Fruit fly (Drosophila melanogaster) whole organism, embryonic: Measurements from ENCODE around the gene Alg9.
A peak's percentile ranks its signal among the peaks of the same experiment; 100 is the strongest.

Experiments used
- Atf-2 ChIP-seq: fragments of 200-800 bp; sonication (Bioruptor generic); optimal IDR thresholded peaks from 2 replicates; lab custom pipeline; 2016; ENCODE audit warnings: missing biosample characterization, missing genetic modification characterization
- Bgb ChIP-seq: fragments of 200-800 bp; sonication (Bioruptor generic); IDR thresholded peaks from 2 replicates; pipeline ENCODE4 v1.3.6; 2022; ENCODE audit warnings: missing biosample characterization, missing genetic modification characterization; ENCODE audit not compliant: partially characterized antibody
- CG10959 ChIP-seq: fragments of 200-800 bp; sonication (Bioruptor generic); IDR thresholded peaks from 2 replicates; pipeline ENCODE4 v1.3.6; 2022; ENCODE audit warnings: missing biosample characterization, missing genetic modification characterization
- CG11085 ChIP-seq: fragments of 200-800 bp; sonication (Bioruptor generic); IDR thresholded peaks from 2 replicates; pipeline ENCODE4 v1.3.6; 2022; ENCODE audit warnings: missing biosample characterization, missing genetic modification characterization
- CG11247 ChIP-seq: fragments of 200-800 bp; sonication (Bioruptor generic); IDR thresholded peaks from 2 replicates; pipeline ENCODE4 v1.3.6; 2022; ENCODE audit warnings: missing biosample characterization, missing genetic modification characterization
- CG11398 ChIP-seq: fragments of 200-800 bp; sonication (Bioruptor generic); optimal IDR thresholded peaks from 2 replicates; lab custom pipeline; 2016; ENCODE audit warnings: missing biosample characterization, missing genetic modification characterization
- CG11560 ChIP-seq: fragments of 200-800 bp; sonication (Bioruptor generic); IDR thresholded peaks from 3 replicates; pipeline ENCODE4 v1.3.6; 2022; ENCODE audit warnings: missing biosample characterization, missing genetic modification characterization
- CG11696 ChIP-seq: fragments of 200-800 bp; sonication (Bioruptor generic); IDR thresholded peaks from 2 replicates; pipeline ENCODE4 v1.3.6; 2022; ENCODE audit warnings: missing biosample characterization, missing genetic modification characterization
- CG12219 ChIP-seq: fragments of 200-800 bp; sonication (Bioruptor generic); optimal IDR thresholded peaks from 3 replicates; lab custom pipeline; 2018; ENCODE audit warnings: missing biosample characterization, mild to moderate bottlenecking, missing genetic modification characterization
- CG12236 ChIP-seq: fragments of 200-800 bp; sonication (Bioruptor generic); optimal IDR thresholded peaks from 2 replicates; lab custom pipeline; 2016; ENCODE audit warnings: missing biosample characterization, missing genetic modification characterization
- CG12391 ChIP-seq: fragments of 200-800 bp; sonication (Bioruptor generic); optimal IDR thresholded peaks from 3 replicates; lab custom pipeline; 2018; ENCODE audit warnings: missing biosample characterization, mild to moderate bottlenecking, missing genetic modification characterization, moderate library complexity
- CG13287 ChIP-seq: fragments of 200-800 bp; sonication (Bioruptor generic); IDR thresholded peaks from 2 replicates; pipeline ENCODE4 v1.3.6; 2022; ENCODE audit warnings: missing biosample characterization, missing genetic modification characterization; ENCODE audit not compliant: partially characterized antibody
- CG13894 ChIP-seq: fragments of 200-800 bp; sonication (Bioruptor generic); optimal IDR thresholded peaks from 3 replicates; lab custom pipeline; 2018; ENCODE audit warnings: missing biosample characterization, mild to moderate bottlenecking, missing genetic modification characterization, moderate library complexity
- CG1603 ChIP-seq: fragments of 200-800 bp; sonication (Bioruptor generic); optimal IDR thresholded peaks from 2 replicates; lab custom pipeline; 2019; ENCODE audit warnings: missing biosample characterization, mild to moderate bottlenecking, missing genetic modification characterization, moderate library complexity
- CG17568 ChIP-seq: fragments of 200-800 bp; sonication (Bioruptor generic); optimal IDR thresholded peaks from 2 replicates; lab custom pipeline; 2018; ENCODE audit warnings: missing biosample characterization, mild to moderate bottlenecking, missing genetic modification characterization, moderate library complexity
- CG3163 ChIP-seq: fragments of 200-800 bp; sonication (Bioruptor generic); optimal IDR thresholded peaks from 3 replicates; lab custom pipeline; 2016; ENCODE audit warnings: missing biosample characterization, missing genetic modification characterization
- CG33213 ChIP-seq: fragments of 200-800 bp; sonication (Bioruptor generic); optimal IDR thresholded peaks from 3 replicates; lab custom pipeline; 2016; ENCODE audit warnings: missing biosample characterization, missing genetic modification characterization
- CG3847 ChIP-seq: fragments of 200-800 bp; sonication (Bioruptor generic); IDR thresholded peaks from 2 replicates; pipeline ENCODE4 v1.3.6; 2022; ENCODE audit warnings: missing biosample characterization, missing genetic modification characterization
- CG7271 ChIP-seq: fragments of 200-800 bp; sonication (Bioruptor generic); optimal IDR thresholded peaks from 2 replicates; lab custom pipeline; 2018; ENCODE audit warnings: missing biosample characterization, mild to moderate bottlenecking, missing genetic modification characterization, moderate library complexity
- CG9437 ChIP-seq: fragments of 200-800 bp; sonication (Bioruptor generic); optimal IDR thresholded peaks from 2 replicates; lab custom pipeline; 2018; ENCODE audit warnings: missing biosample characterization, mild to moderate bottlenecking, missing genetic modification characterization
- CTCF ChIP-seq: fragments of 200-800 bp; sonication (Bioruptor generic); optimal IDR thresholded peaks from 2 replicates; lab custom pipeline; 2017; ENCODE audit warnings: missing biosample characterization, mild to moderate bottlenecking, missing genetic modification characterization, moderate library complexity
- Camta ChIP-seq: fragments of 200-800 bp; sonication (Bioruptor generic); optimal IDR thresholded peaks from 2 replicates; lab custom pipeline; 2016; ENCODE audit warnings: missing biosample characterization, missing genetic modification characterization
- D19B ChIP-seq: fragments of 200-800 bp; sonication (Bioruptor generic); optimal IDR thresholded peaks from 2 replicates; lab custom pipeline; 2017; ENCODE audit warnings: missing biosample characterization, mild to moderate bottlenecking, missing genetic modification characterization
- Dbx ChIP-seq: fragments of 200-800 bp; sonication (Bioruptor generic); IDR thresholded peaks from 3 replicates; pipeline ENCODE4 v1.3.6; 2022; ENCODE audit warnings: missing biosample characterization, missing genetic modification characterization
- Hr3 ChIP-seq: fragments of 200-800 bp; sonication (Bioruptor generic); optimal IDR thresholded peaks from 3 replicates; lab custom pipeline; 2016; ENCODE audit warnings: missing biosample characterization, missing genetic modification characterization
- MTF-1 ChIP-seq: fragments of 200-800 bp; sonication (Bioruptor generic); optimal IDR thresholded peaks from 2 replicates; lab custom pipeline; 2018; ENCODE audit warnings: missing biosample characterization, mild to moderate bottlenecking, missing genetic modification characterization, borderline replicate concordance
- Mrtf ChIP-seq: fragments of 200-800 bp; sonication (Bioruptor generic); IDR thresholded peaks from 3 replicates; pipeline ENCODE4 v1.3.6; 2022; ENCODE audit warnings: missing biosample characterization, missing genetic modification characterization
- Pdp1 ChIP-seq, 2 experiments: fragments of 200-800 bp; sonication (Bioruptor generic); optimal IDR thresholded peaks; 3 replicates each; lab custom pipeline; 2016; ENCODE audit warnings: missing biosample characterization in 2 of 2, missing genetic modification characterization in 2 of 2, mild to moderate bottlenecking in 1 of 2, moderate library complexity in 1 of 2
- Spps ChIP-seq: fragments of 200-800 bp; sonication (Bioruptor generic); optimal IDR thresholded peaks from 2 replicates; lab custom pipeline; 2018; ENCODE audit warnings: missing biosample characterization, mild to moderate bottlenecking, missing genetic modification characterization
- Ssrp ChIP-seq: fragments of 200-800 bp; sonication (Bioruptor generic); optimal IDR thresholded peaks from 2 replicates; lab custom pipeline; 2018; ENCODE audit warnings: missing biosample characterization, mild to moderate bottlenecking, missing genetic modification characterization, moderate library complexity
- Trl ChIP-seq, 3 experiments: fragments of >200 bp in 2 of 3; fragments of 200-800 bp in 1 of 3; sonication (Bioruptor generic) in 1 of 3; optimal IDR thresholded peaks; 2 replicates in 1 of 3; 3 replicates in 2 of 3; lab custom pipeline; 2016 to 2017; ENCODE audit warnings: missing biosample characterization in 1 of 3, missing genetic modification characterization in 1 of 3
- ac ChIP-seq: fragments of 200-800 bp; sonication (Bioruptor generic); optimal IDR thresholded peaks from 3 replicates; lab custom pipeline; 2017; ENCODE audit warnings: missing biosample characterization, mild to moderate bottlenecking, missing genetic modification characterization
- ash1 ChIP-seq: fragments of 200-800 bp; sonication (Bioruptor generic); optimal IDR thresholded peaks from 2 replicates; lab custom pipeline; 2018; ENCODE audit warnings: missing biosample characterization, mild to moderate bottlenecking, missing genetic modification characterization
- bowl ChIP-seq: fragments of 200-800 bp; sonication (Bioruptor generic); IDR thresholded peaks from 2 replicates; pipeline ENCODE4 v1.3.6; 2022; ENCODE audit warnings: missing biosample characterization, missing genetic modification characterization
- bsh ChIP-seq, 2 experiments: fragments of 200-800 bp; sonication (Bioruptor generic); optimal IDR thresholded peaks; 2 replicates each; lab custom pipeline; 2017 to 2018; ENCODE audit warnings: mild to moderate bottlenecking in 2 of 2, missing biosample characterization in 2 of 2, missing genetic modification characterization in 2 of 2, moderate library complexity in 1 of 2
- en ChIP-seq: fragments of 200-800 bp; sonication (Bioruptor generic); optimal IDR thresholded peaks from 2 replicates; lab custom pipeline; 2016; ENCODE audit warnings: missing biosample characterization, missing genetic modification characterization
- lov ChIP-seq, 2 experiments: fragments of 200-800 bp in 1 of 2; fragments of >200 bp in 1 of 2; sonication (Bioruptor generic) in 1 of 2; IDR thresholded peaks in 1 of 2; optimal IDR thresholded peaks in 1 of 2; 2 replicates in 1 of 2; 3 replicates in 1 of 2; pipeline versions ENCODE4 v1.3.6 to Lab custom; 2017 to 2022; ENCODE audit warnings: missing biosample characterization in 1 of 2, missing genetic modification characterization in 1 of 2
- nerfin-1 ChIP-seq: fragments of 200-800 bp; sonication (Bioruptor generic); optimal IDR thresholded peaks from 3 replicates; lab custom pipeline; 2019; ENCODE audit warnings: missing biosample characterization, mild to moderate bottlenecking, missing genetic modification characterization, moderate library complexity
- nmo ChIP-seq: fragments of 200-800 bp; sonication (Bioruptor generic); optimal IDR thresholded peaks from 2 replicates; lab custom pipeline; 2018; ENCODE audit warnings: missing biosample characterization, mild to moderate bottlenecking, missing genetic modification characterization, moderate library complexity
- odd ChIP-seq: fragments of 200-800 bp; sonication (Bioruptor generic); optimal IDR thresholded peaks from 2 replicates; lab custom pipeline; 2017; ENCODE audit warnings: missing biosample characterization, mild to moderate bottlenecking, missing genetic modification characterization
- pfk ChIP-seq: fragments of 200-800 bp; sonication (Bioruptor generic); optimal IDR thresholded peaks from 2 replicates; lab custom pipeline; 2018; ENCODE audit warnings: missing biosample characterization, mild to moderate bottlenecking, missing genetic modification characterization, moderate library complexity
- pnt ChIP-seq: fragments of 200-800 bp; sonication (Bioruptor generic); optimal IDR thresholded peaks from 3 replicates; lab custom pipeline; 2016; ENCODE audit warnings: missing biosample characterization, missing genetic modification characterization
- sc ChIP-seq, 3 experiments: fragments of >200 bp in 2 of 3; fragments of 200-800 bp in 1 of 3; sonication (Bioruptor generic) in 1 of 3; optimal IDR thresholded peaks; 2 replicates in 2 of 3; 3 replicates in 1 of 3; lab custom pipeline; 2017; ENCODE audit warnings: mild to moderate bottlenecking in 1 of 3, missing biosample characterization in 1 of 3, missing genetic modification characterization in 1 of 3, missing genetic modification reagents in 1 of 3
- sisA ChIP-seq: fragments of 200-800 bp; sonication (Bioruptor generic); IDR thresholded peaks from 2 replicates; pipeline ENCODE4 v1.3.6; 2022; ENCODE audit warnings: missing biosample characterization, missing genetic modification characterization
- slbo ChIP-seq: fragments of 200-800 bp; sonication (Bioruptor generic); IDR thresholded peaks from 2 replicates; pipeline ENCODE4 v1.3.6; 2022; ENCODE audit warnings: missing biosample characterization, missing genetic modification characterization
- sr ChIP-seq: fragments of 200-800 bp; sonication (Bioruptor generic); IDR thresholded peaks from 3 replicates; pipeline ENCODE4 v1.3.6; 2022; ENCODE audit warnings: missing biosample characterization, missing genetic modification characterization
- twi ChIP-seq: fragments of 200-800 bp; optimal IDR thresholded peaks from 2 replicates; lab custom pipeline; 2019; ENCODE audit warnings: missing biosample characterization, mild to moderate bottlenecking, missing genetic modification characterization, moderate library complexity
- unc-4 ChIP-seq: fragments of 200-800 bp; sonication (Bioruptor generic); IDR thresholded peaks from 2 replicates; pipeline ENCODE4 v1.3.6; 2022; ENCODE audit warnings: missing biosample characterization, missing genetic modification characterization; ENCODE audit not compliant: partially characterized antibody

The Alg9 gene

dm6 chr3R:25193726-25194204 lies 27.6 kb upstream of the Alg9 start, which contains the start of gene lobo (continued):
- TF ChIP-seq CG7271 (peak; percentile 55), Spps (tag; lab: Kevin White, UChicago) (no peak), CG1603 (tag; lab: Kevin White, UChicago) (peak; percentile 74), sisA (0 out of 2 replicates have a peak, but pooled peaks have one; percentile 26), Hr3 (GFP tag; lab: Kevin White, UChicago) (peak; percentile 65), CG11560 (tag; lab: Robert Waterston, UW) (peak; percentile 6; the same call in 1 of the 3 replicates), CG9437 (peak; percentile 47), CG13287 (peak; percentile 34; the same call in 1 of the 2 replicates), CTCF (peak; percentile 86), Bgb (GFP tag; lab: Robert Waterston, UW) (peak; percentile 64; the same call in 1 of the 2 replicates), CG13894 (peak; percentile 66), pfk (GFP tag; lab: Kevin White, UChicago) (peak; percentile 11), slbo (GFP tag; lab: Robert Waterston, UW) (peak; percentile 85), Ssrp (tag; lab: Kevin White, UChicago) (peak; percentile 48), ac (GFP tag; lab: Kevin White, UChicago) (no peak), CG12236 (GFP tag; lab: Kevin White, UChicago) (peak; percentile 56), bsh (GFP tag; optimal IDR thresholded peaks at IDR 0.05; lab: Kevin White, UChicago) (no peak), CG11696 (peak; percentile 17; the same call in 1 of the 2 replicates), CG11398 (GFP tag; lab: Kevin White, UChicago) (peak; percentile 60), MTF-1 (GFP tag; lab: Kevin White, UChicago) (no peak), CG12391 (tag; lab: Kevin White, UChicago) (peak; percentile 77), sc (optimal IDR thresholded peaks at IDR 0.05; lab: Kevin White, UChicago) (no peak), sc (GFP tag; optimal IDR thresholded peaks at IDR 0.05; lab: Kevin White, UChicago) (peak; percentile 35), pnt (GFP tag; lab: Kevin White, UChicago) (peak; percentile 31), CG3163 (peak; percentile 54), Dbx (GFP tag; lab: Robert Waterston, UW) (0 out of 3 replicates have a peak, but pooled peaks have one; percentile 42), Trl (optimal IDR thresholded peaks at IDR 0.05; lab: Kevin White, UChicago) (peak in 1 of 2 experiments; percentile 1), Trl (GFP tag; optimal IDR thresholded peaks at IDR 0.05; lab: Kevin White, UChicago) (peak; percentile 65), CG33213 (peak; percentile 83), CG3847 (GFP tag; lab: Robert Waterston, UW) (peak; percentile 79), Mrtf (GFP tag; lab: Robert Waterston, UW) (peak; percentile 25; the same call in 1 of the 3 replicates), Atf-2 (GFP tag; lab: Kevin White, UChicago) (peak; percentile 44), CG17568 (GFP tag; lab: Kevin White, UChicago) (no peak), lov (optimal IDR thresholded peaks at IDR 0.05; lab: Kevin White, UChicago) (no peak), lov (GFP tag; IDR thresholded peaks at IDR 0.05; lab: Robert Waterston, UW) (0 out of 3 replicates have a peak, but pooled peaks have one; percentile 65), nmo (GFP tag; lab: Kevin White, UChicago) (peak; percentile 57), Camta (GFP tag; lab: Kevin White, UChicago) (peak; percentile 75), CG11247 (GFP tag; lab: Robert Waterston, UW) (peak; percentile 39; the same call in 1 of the 2 replicates), CG11085 (GFP tag; lab: Robert Waterston, UW) (peak; percentile 81), ash1 (GFP tag; lab: Kevin White, UChicago) (no peak), Pdp1 (GFP tag; optimal IDR thresholded peaks at IDR 0.05; lab: Kevin White, UChicago) (peak; percentile 39 to 61), nerfin-1 (tag; lab: Kevin White, UChicago) (peak; percentile 65), odd (GFP tag; lab: Kevin White, UChicago) (no peak), unc-4 (GFP tag; lab: Robert Waterston, UW) (0 out of 2 replicates have a peak, but pooled peaks have one; percentile 25), CG10959 (GFP tag; lab: Robert Waterston, UW) (no peak), bowl (no peak), D19B (GFP tag; lab: Kevin White, UChicago) (peak; percentile 47), twi (tag; lab: Kevin White, UChicago) (peak; percentile 57), sr (GFP tag; lab: Robert Waterston, UW) (peak; percentile 40; the same call in 1 of the 3 replicates), CG12219 (GFP tag; lab: Kevin White, UChicago) (peak; percentile 17), en (GFP tag; lab: Kevin White, UChicago) (no peak)
